Worm (Caenorhabditis elegans): ENCODE data around the gene clec-262.

clec-262 gene

ce11 chrV:20310575-20310974 lies 1.0 kb upstream of the clec-262 start, which contains the start of gene ZC15.10:
Gene ZC15.10, plus strand, starts transcription at chrV:20310736.
- no peak for TF ChIP-seq gei-17 (GFP tag; optimal IDR thresholded peaks at IDR 0.05)

ce11 chrV:20317442-20317841 lies 5.8 kb downstream of the clec-262 start, which contains the start of gene Y113G7C.1:
Gene Y113G7C.1, plus strand, starts transcription at chrV:20317742.
- TF ChIP-seq mel-28 (tag; optimal IDR thresholded peaks at IDR 0.05; ENCODE audit: borderline replicate concordance) (no peak), akir-1 (GFP tag; optimal IDR thresholded peaks at IDR 0.05) (no peak), aptf-3 (GFP tag; IDR thresholded peaks at IDR 0.05) (no peak), nfyb-1 (GFP tag; IDR thresholded peaks at IDR 0.05) (no peak), attf-5 (GFP tag; optimal IDR thresholded peaks at IDR 0.05) (no peak), repo-1 (tag; optimal IDR thresholded peaks at IDR 0.05) (no peak), madf-8 (GFP tag; conservative IDR thresholded peaks at IDR 0.05) (no peak), K12H6.12 (tag; optimal IDR thresholded peaks at IDR 0.05) (no peak)

DNA sequence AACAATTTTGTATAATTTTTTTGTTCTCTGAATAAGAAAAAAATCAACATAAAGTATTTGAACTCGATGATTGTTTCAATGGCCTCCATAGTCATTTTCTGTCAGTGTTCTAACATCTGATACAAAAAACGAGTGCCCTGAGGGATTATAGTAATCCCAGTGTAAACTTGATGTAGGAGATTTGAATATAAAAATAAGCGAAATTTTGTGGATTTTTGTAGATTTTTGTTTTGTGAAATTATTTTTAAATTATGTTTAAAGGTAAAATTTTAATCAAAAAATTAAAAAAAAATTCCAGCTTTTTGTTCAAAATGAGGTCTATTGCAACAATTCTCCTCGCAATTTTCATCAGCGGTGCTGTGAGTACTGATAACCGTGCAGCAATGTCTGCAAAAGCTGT lies 13.8 kb downstream of the clec-262 start, which contains the start of gene Y38H6A.1:
Gene Y38H6A.1, plus strand, starts transcription at position 301 of the 400 bp plus-strand sequence.
- TF ChIP-seq pbrm-1 (GFP tag; IDR thresholded peaks at IDR 0.05) (no peak), Y53F4B.3 (GFP tag; IDR thresholded peaks at IDR 0.05) (no peak), athp-1 (tag; optimal IDR thresholded peaks at IDR 0.05) (no peak), egrh-3 (GFP tag; IDR thresholded peaks at IDR 0.05) (no peak), F52B5.7 (tag; optimal IDR thresholded peaks at IDR 0.05) (no peak), nhr-80 (tag; optimal IDR thresholded peaks at IDR 0.05) (no peak), lag-1 (GFP tag; IDR thresholded peaks at IDR 0.05) (no peak), C06A6.2 (GFP tag; conservative IDR thresholded peaks at IDR 0.05) (no peak), lin-54 (GFP tag; optimal IDR thresholded peaks at IDR 0.05) (no peak), bed-2 (GFP tag; IDR thresholded peaks at IDR 0.05) (no peak), nhr-27 (tag; optimal IDR thresholded peaks at IDR 0.05) (no peak)

- TF ChIP-seq ceh-27 (GFP tag; optimal IDR thresholded peaks at IDR 0.05) (no peak), F49E8.2 (tag; optimal IDR thresholded peaks at IDR 0.05; ENCODE audit: insufficient read depth) (no peak), lin-40 (tag; optimal IDR thresholded peaks at IDR 0.05) (no peak), rcor-1 (GFP tag; IDR thresholded peaks at IDR 0.05) (no peak), sea-2 (GFP tag; IDR thresholded peaks at IDR 0.05) (no peak), aptf-2 (GFP tag; conservative IDR thresholded peaks at IDR 0.05) (no peak), ets-4 (GFP tag; optimal IDR thresholded peaks at IDR 0.05) (no peak), F39B2.1 (GFP tag; IDR thresholded peaks at IDR 0.05) (no peak), sptf-2 (GFP tag; optimal IDR thresholded peaks at IDR 0.05) (no peak)
Measured at ce11 chrV:20335264-20335663, 23.6 kb downstream of the clec-262 start, which contains the start of gene Y38H6A.5. Gene Y38H6A.5, minus strand, starts transcription at chrV:20335364.

ce11 chrV:20338020-20338419 lies 26.4 kb downstream of the clec-262 start:
- TF ChIP-seq cebp-1 (GFP tag; IDR thresholded peaks at IDR 0.05) (no peak), cebp-1 (tag; optimal IDR thresholded peaks at IDR 0.05) (no peak), pha-4 (tag; optimal IDR thresholded peaks at IDR 0.05) (no peak), F55B11.4 (tag; optimal IDR thresholded peaks at IDR 0.05; ENCODE audit: borderline replicate concordance, insufficient read depth) (no peak), lin-26 (GFP tag; IDR thresholded peaks at IDR 0.05) (no peak), nfya-1 (tag; optimal IDR thresholded peaks at IDR 0.05; ENCODE audit: borderline replicate concordance, insufficient read depth) (no peak), ceh-27 (GFP tag; optimal IDR thresholded peaks at IDR 0.05) (no peak), mxl-1 (tag; optimal IDR thresholded peaks at IDR 0.05) (no peak), B0035.1 (tag; optimal IDR thresholded peaks at IDR 0.05) (no peak), repo-1 (tag; optimal IDR thresholded peaks at IDR 0.05) (no peak), let-526 (GFP tag; IDR thresholded peaks at IDR 0.05) (no peak), nhr-120 (GFP tag; IDR thresholded peaks at IDR 0.05) (no peak), hrde-1 (tag; optimal IDR thresholded peaks at IDR 0.05; ENCODE audit: borderline replicate concordance) (no peak), snpc-1.3 (tag; optimal IDR thresholded peaks at IDR 0.05; ENCODE audit: insufficient read depth) (no peak), zim-3 (tag; optimal IDR thresholded peaks at IDR 0.05) (no peak), lin-54 (GFP tag; optimal IDR thresholded peaks at IDR 0.05) (no peak), B0336.3 (GFP tag; IDR thresholded peaks at IDR 0.05) (no peak), F39B2.1 (GFP tag; IDR thresholded peaks at IDR 0.05) (no peak)
